Worm (Caenorhabditis elegans) whole organism, L4/young adult: ENCODE measurements around the gene nhr-26.

Source experiments
- W03F9.2 ChIP-seq: fragments of 150-350 bp; optimal IDR thresholded peaks from 2 replicates; lab custom pipeline; 2014; ENCODE audit warnings: missing biosample characterization, missing genetic modification characterization
- dao-5 ChIP-seq: sonication (generic microtip); optimal IDR thresholded peaks from 2 replicates; lab custom pipeline; 2016; ENCODE audit warnings: missing genotype, missing genetic modification characterization, moderate library complexity, missing compliant biosample characterization
- him-1 ChIP-seq: sonication (generic microtip); optimal IDR thresholded peaks from 2 replicates; lab custom pipeline; 2016; ENCODE audit warnings: missing genotype, missing genetic modification reagents, missing genetic modification characterization, missing compliant biosample characterization

ce11 chrX:12655339-12655875, 44.9 kb downstream of the nhr-26 start:
- no peak for TF ChIP-seq dao-5 (tag; lab: Kevin White, UChicago)
- no peak for TF ChIP-seq him-1 (tag; lab: Kevin White, UChicago)
- no peak for TF ChIP-seq W03F9.2
